Worm (Caenorhabditis elegans) whole organism, L4/young adult: ENCODE results near the gene ceeh-2.

ENCODE experiments used
- W03F9.2 ChIP-seq: fragments of 150-350 bp; optimal IDR thresholded peaks from 2 replicates; lab custom pipeline; 2014; ENCODE audit warnings: missing biosample characterization, missing genetic modification characterization
- dao-5 ChIP-seq: sonication (generic microtip); optimal IDR thresholded peaks from 2 replicates; lab custom pipeline; 2016; ENCODE audit warnings: missing genotype, missing genetic modification characterization, moderate library complexity, missing compliant biosample characterization
- him-1 ChIP-seq: sonication (generic microtip); optimal IDR thresholded peaks from 2 replicates; lab custom pipeline; 2016; ENCODE audit warnings: missing genotype, missing genetic modification reagents, missing genetic modification characterization, missing compliant biosample characterization

- TF ChIP-seq him-1 (tag; lab: Kevin White, UChicago), result no peak
- no peak for TF ChIP-seq W03F9.2 (tag; lab: Kevin White, UChicago)
- no peak for TF ChIP-seq dao-5 (tag; lab: Kevin White, UChicago)
These were observed 2.5 kb upstream of the ceeh-2 start for ce11 chrV:10360186-10360585.
